Worm (Caenorhabditis elegans): ENCODE results near the gene Y7A5A.24.

- TF ChIP-seq him-1 (tag; optimal IDR thresholded peaks at IDR 0.05): no peak
- TF ChIP-seq dao-5 (tag; optimal IDR thresholded peaks at IDR 0.05): no peak
- no peak for TF ChIP-seq W03F9.2 (tag; optimal IDR thresholded peaks at IDR 0.05)
Measured at ce11 chrX:15796633-15797032, 14.7 kb upstream of the Y7A5A.24 start.

Measured in whole organism, L4/young adult.